Worm (Caenorhabditis elegans): ENCODE measurements around the gene K09C6.8.

Gene K09C6.8

DNA sequence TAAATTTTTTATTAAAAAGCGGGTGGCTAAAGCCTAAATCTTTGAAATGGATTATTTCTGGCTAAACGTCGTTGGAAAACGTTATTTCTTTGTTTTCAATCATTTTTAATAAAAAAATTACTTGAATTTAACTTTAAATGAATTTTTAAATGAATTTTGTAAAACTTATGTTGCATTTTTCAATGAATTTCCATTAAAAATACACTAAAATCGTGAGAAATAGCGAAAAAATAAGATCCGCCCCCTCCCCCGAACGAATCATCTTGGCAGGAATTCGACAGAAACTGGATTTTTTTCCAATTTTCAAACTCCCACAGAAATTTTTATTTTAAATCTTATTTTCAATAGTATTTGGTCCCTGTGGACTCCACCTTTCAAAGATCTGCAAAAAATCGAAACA, 36.2 kb upstream of the K09C6.8 start, which contains the start of gene srg-53:
Gene srg-53 (plus strand): TSS at position 301 of the 400 bp plus-strand sequence.
- TF ChIP-seq dmd-8 (GFP tag; IDR thresholded peaks at IDR 0.05) (no peak), zfp-2 (tag; optimal IDR thresholded peaks at IDR 0.05) (no peak), jun-1 (tag; optimal IDR thresholded peaks at IDR 0.05) (no peak)

ce11 chrV:878567-878966, 35.5 kb upstream of the K09C6.8 start, which contains the start of gene T02B11.8:
TSS of gene T02B11.8 (minus strand) at chrV:878667.
- TF ChIP-seq spr-1 (tag; optimal IDR thresholded peaks at IDR 0.05) (no peak), tra-1 (GFP tag; IDR thresholded peaks at IDR 0.05) (no peak), lin-38 (GFP tag; IDR thresholded peaks at IDR 0.05) (no peak), nhr-48 (tag; optimal IDR thresholded peaks at IDR 0.05) (no peak), Y75B8A.6 (GFP tag; IDR thresholded peaks at IDR 0.05) (no peak), set-16 (GFP tag; IDR thresholded peaks at IDR 0.05) (no peak), nhr-41 (GFP tag; IDR thresholded peaks at IDR 0.05) (no peak), D1046.2 (GFP tag; IDR thresholded peaks at IDR 0.05) (no peak), attf-4 (tag; optimal IDR thresholded peaks at IDR 0.05) (no peak)

- no peak for TF ChIP-seq nhr-25 (tag; optimal IDR thresholded peaks at IDR 0.05; ENCODE audit: borderline replicate concordance, insufficient read depth)
- TF ChIP-seq arid-1 (GFP tag; conservative IDR thresholded peaks at IDR 0.05), result no peak
- no peak for TF ChIP-seq tag-97 (GFP tag; IDR thresholded peaks at IDR 0.05)
- TF ChIP-seq set-16 (GFP tag; IDR thresholded peaks at IDR 0.05), result no peak
- TF ChIP-seq nhr-77 (tag; optimal IDR thresholded peaks at IDR 0.05), result no peak
- no peak for TF ChIP-seq dmd-8 (GFP tag; IDR thresholded peaks at IDR 0.05)
- TF ChIP-seq rbr-2 (tag; optimal IDR thresholded peaks at IDR 0.05), result no peak
- TF ChIP-seq fkh-10 (GFP tag; optimal IDR thresholded peaks at IDR 0.05), result no peak
- TF ChIP-seq ama-1 (optimal IDR thresholded peaks at IDR 0.05), result no peak
Observed at ce11 chrV:875945-876344, 32.9 kb upstream of the K09C6.8 start, which contains the start of gene T02B11.9. TSS of gene T02B11.9 (plus strand) at chrV:876245.

DNA sequence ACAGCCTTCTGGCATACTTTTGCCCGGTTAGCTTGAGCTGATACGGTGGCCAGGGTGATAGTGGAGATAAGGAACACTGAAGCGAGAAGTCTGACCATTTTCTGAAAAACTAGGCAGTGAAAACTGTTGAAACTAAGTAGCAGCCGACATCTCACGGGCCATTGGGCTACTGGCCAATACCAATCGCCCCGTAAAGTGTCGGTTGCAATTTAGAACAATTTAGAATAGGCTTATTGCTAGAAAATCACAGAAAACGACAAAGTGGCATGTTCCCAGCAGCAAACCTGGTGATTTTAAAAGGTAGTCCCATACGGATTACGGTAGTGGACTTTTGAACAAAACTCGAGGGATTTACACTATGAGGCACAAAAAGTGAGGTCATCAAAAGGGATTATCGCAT, 28.0 kb upstream of the K09C6.8 start, which contains the start of gene T02B11.4:
Gene T02B11.4 (minus strand): TSS at position 101 of the 400 bp plus-strand sequence.
- TF ChIP-seq rbr-2 (tag; optimal IDR thresholded peaks at IDR 0.05) (no peak), dpl-1 (GFP tag; optimal IDR thresholded peaks at IDR 0.05) (no peak), lsy-2 (tag; optimal IDR thresholded peaks at IDR 0.05) (no peak), nhr-237 (tag; optimal IDR thresholded peaks at IDR 0.05) (no peak), lin-39 (tag; optimal IDR thresholded peaks at IDR 0.05) (no peak), spr-1 (tag; optimal IDR thresholded peaks at IDR 0.05) (no peak)

- TF ChIP-seq ceh-32 (tag; optimal IDR thresholded peaks at IDR 0.05; ENCODE audit: poor library complexity), result no peak
- no peak for TF ChIP-seq nhr-77 (tag; optimal IDR thresholded peaks at IDR 0.05)
- no peak for TF ChIP-seq lin-38 (GFP tag; IDR thresholded peaks at IDR 0.05)
- TF ChIP-seq mep-1 (tag; optimal IDR thresholded peaks at IDR 0.05), result no peak
- no peak for TF ChIP-seq ZK337.2 (GFP tag; IDR thresholded peaks at IDR 0.05)
- no peak for TF ChIP-seq zag-1 (tag; optimal IDR thresholded peaks at IDR 0.05)
- no peak for TF ChIP-seq Y105C5A.15 (GFP tag; IDR thresholded peaks at IDR 0.05)
- no peak for TF ChIP-seq lsy-2 (tag; optimal IDR thresholded peaks at IDR 0.05)
- no peak for TF ChIP-seq unc-39 (tag; optimal IDR thresholded peaks at IDR 0.05)
- no peak for TF ChIP-seq duxl-1 (tag; optimal IDR thresholded peaks at IDR 0.05; ENCODE audit: poor library complexity)
- no peak for TF ChIP-seq mxl-3 (GFP tag; optimal IDR thresholded peaks at IDR 0.05)
- no peak for TF ChIP-seq ceh-82 (tag; optimal IDR thresholded peaks at IDR 0.05)
- no peak for TF ChIP-seq nhr-41 (GFP tag; IDR thresholded peaks at IDR 0.05)
- TF ChIP-seq hif-1 (tag; optimal IDR thresholded peaks at IDR 0.05), result no peak
- no peak for TF ChIP-seq ceh-44 (GFP tag; IDR thresholded peaks at IDR 0.05)
- no peak for TF ChIP-seq zfp-2 (tag; optimal IDR thresholded peaks at IDR 0.05)
- no peak for TF ChIP-seq zip-11 (GFP tag; IDR thresholded peaks at IDR 0.05)
- TF ChIP-seq egl-43 (GFP tag; IDR thresholded peaks at IDR 0.05), result no peak
Observed at ce11 chrV:866729-867128, 23.7 kb upstream of the K09C6.8 start, which contains the start of gene T02B11.3. TSS of gene T02B11.3 (minus strand) at chrV:866829.

Measured in whole organism, L4 larva.